Worm (Caenorhabditis elegans): ENCODE results near the gene clc-24.

clc-24 gene

DNA sequence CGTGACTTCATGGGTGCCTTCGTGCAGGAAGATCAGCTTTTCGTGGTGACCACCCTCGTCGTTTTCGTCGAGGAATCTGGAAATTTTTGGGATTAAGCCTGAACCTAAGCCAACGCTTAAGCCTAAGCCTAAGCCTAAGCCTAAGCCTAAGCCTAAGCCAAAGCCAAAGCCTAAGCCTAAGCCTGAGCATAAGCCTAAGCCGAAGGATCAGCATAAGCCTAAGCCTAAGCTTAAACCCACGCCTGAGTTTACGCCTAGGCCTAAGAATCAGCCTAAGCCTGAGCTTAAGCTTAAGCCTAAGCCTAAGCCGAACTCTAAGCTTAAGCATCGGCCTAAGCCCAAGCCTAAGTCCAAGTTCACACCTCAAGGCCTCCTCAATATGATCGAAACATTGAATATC, 42.5 kb downstream of the clc-24 start:
- TF ChIP-seq odd-2 (tag; optimal IDR thresholded peaks at IDR 0.05), result no peak
- TF ChIP-seq dve-1 (tag; optimal IDR thresholded peaks at IDR 0.05), result peak; percentile 97

- peak; percentile 57 for TF ChIP-seq sox-2 (GFP tag; IDR thresholded peaks at IDR 0.05)
- no peak for TF ChIP-seq elt-2 (tag; optimal IDR thresholded peaks at IDR 0.05)
- no peak for TF ChIP-seq zip-5 (tag; optimal IDR thresholded peaks at IDR 0.05)
- no peak for TF ChIP-seq nhr-11 (tag; optimal IDR thresholded peaks at IDR 0.05)
- TF ChIP-seq ceh-19 (GFP tag; optimal IDR thresholded peaks at IDR 0.05), result peak; percentile 2
- TF ChIP-seq ceh-45 (GFP tag; IDR thresholded peaks at IDR 0.05), result no peak
- no peak for TF ChIP-seq npax-4 (tag; optimal IDR thresholded peaks at IDR 0.05)
- TF ChIP-seq eyg-1 (tag; optimal IDR thresholded peaks at IDR 0.05), result no peak
Observed at ce11 chrIII:1053067-1053466, 43.2 kb downstream of the clc-24 start, which contains the start of gene fbxo-11.2. Gene fbxo-11.2, minus strand, starts transcription at chrIII:1053242.

- peak; percentile 75 for TF ChIP-seq hlh-30 (tag; optimal IDR thresholded peaks at IDR 0.05; ENCODE audit: insufficient read depth)
- peak; percentile 39 for TF ChIP-seq nfya-1 (tag; optimal IDR thresholded peaks at IDR 0.05)
- peak; percentile 45 for TF ChIP-seq tbx-2 (tag; optimal IDR thresholded peaks at IDR 0.05)
- no peak for TF ChIP-seq pros-1 (tag; optimal IDR thresholded peaks at IDR 0.05)
- peak; percentile 47 for TF ChIP-seq ref-2 (tag; optimal IDR thresholded peaks at IDR 0.05)
Observed at ce11 chrIII:1054096-1054495, 44.3 kb downstream of the clc-24 start.

DNA sequence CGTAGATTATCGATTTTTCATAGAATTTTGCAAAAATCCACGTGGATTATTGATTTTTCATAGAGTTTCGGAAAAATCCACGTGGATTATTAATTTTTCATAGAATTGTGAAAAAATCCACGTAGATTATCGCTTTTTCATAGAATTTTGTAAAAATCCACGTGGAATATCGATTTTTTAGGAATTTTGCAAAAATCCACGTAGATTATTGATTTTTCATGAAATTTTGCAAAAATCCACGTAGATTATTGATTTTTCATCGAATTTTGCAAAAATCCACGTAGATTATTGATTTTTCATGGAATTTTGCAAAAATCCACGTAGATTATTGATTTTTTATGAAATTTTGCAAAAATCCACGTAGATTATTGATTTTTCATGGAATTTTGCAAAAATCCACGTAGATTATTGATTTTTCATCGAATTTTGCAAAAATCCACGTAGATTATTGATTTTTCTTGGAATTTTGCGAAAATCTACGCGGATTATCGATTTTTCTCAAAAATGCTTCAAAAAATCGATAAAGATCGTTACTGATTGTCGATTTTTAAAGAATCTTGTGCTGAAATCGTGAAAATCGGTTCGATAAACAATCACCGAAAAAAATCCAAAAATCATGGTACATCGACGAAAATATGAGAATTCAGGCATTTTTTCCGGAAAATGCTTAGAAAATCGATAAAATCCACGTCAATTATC, 47.3 kb downstream of the clc-24 start:
- TF ChIP-seq ceh-48 (tag; optimal IDR thresholded peaks at IDR 0.05), result peak; percentile 18

ce11 chrIII:1058074-1058473, 48.2 kb downstream of the clc-24 start:
- TF ChIP-seq madf-2 (tag; optimal IDR thresholded peaks at IDR 0.05), result no peak
- no peak for TF ChIP-seq hlh-30 (tag; optimal IDR thresholded peaks at IDR 0.05; ENCODE audit: insufficient read depth)
- TF ChIP-seq ceh-18 (tag; optimal IDR thresholded peaks at IDR 0.05), result no peak
- peak; percentile 66 for TF ChIP-seq ceh-48 (tag; optimal IDR thresholded peaks at IDR 0.05)
- TF ChIP-seq tbx-7 (tag; optimal IDR thresholded peaks at IDR 0.05), result no peak

ce11 chrIII:1058881-1059280, 49.0 kb downstream of the clc-24 start:
- TF ChIP-seq lin-11 (tag; optimal IDR thresholded peaks at IDR 0.05), result no peak
- peak; percentile 8 for TF ChIP-seq ceh-48 (tag; optimal IDR thresholded peaks at IDR 0.05)

DNA sequence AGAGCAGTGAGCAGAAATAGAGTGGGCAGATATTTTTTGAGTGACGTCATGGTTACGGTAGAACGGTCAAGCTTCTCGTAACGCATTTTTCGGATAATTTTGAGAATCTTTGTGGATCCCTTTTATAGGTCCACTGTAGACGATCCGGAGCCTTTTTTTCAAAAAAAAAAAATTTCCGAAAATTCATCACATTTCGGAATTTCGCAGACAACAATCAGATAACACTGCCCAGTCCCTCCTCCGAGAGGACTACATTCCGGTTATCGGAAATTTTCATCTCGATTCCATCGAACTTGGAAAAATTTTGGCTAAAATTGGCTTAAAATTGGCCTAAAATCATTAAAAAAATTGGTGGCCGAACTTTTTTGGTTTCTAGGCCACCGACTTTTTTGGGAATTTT, 50.1 kb downstream of the clc-24 start, which contains the start of gene BE0003N10.6:
Gene BE0003N10.6, minus strand, starts transcription at position 101 of the 400 bp plus-strand sequence.
- TF ChIP-seq gmeb-2 (tag; optimal IDR thresholded peaks at IDR 0.05) (no peak), hlh-15 (tag; optimal IDR thresholded peaks at IDR 0.05) (no peak), ahr-1 (tag; optimal IDR thresholded peaks at IDR 0.05) (no peak), pag-3 (tag; optimal IDR thresholded peaks at IDR 0.05; ENCODE audit: borderline replicate concordance) (no peak), eyg-1 (tag; optimal IDR thresholded peaks at IDR 0.05) (no peak), ceh-30 (tag; optimal IDR thresholded peaks at IDR 0.05) (no peak), nhr-11 (tag; optimal IDR thresholded peaks at IDR 0.05) (no peak), hlh-6 (tag; optimal IDR thresholded peaks at IDR 0.05) (no peak), mec-3 (tag; optimal IDR thresholded peaks at IDR 0.05; ENCODE audit: borderline replicate concordance) (no peak), lin-11 (tag; optimal IDR thresholded peaks at IDR 0.05) (no peak)

Data from whole organism, late embryonic.